Fruit fly (Drosophila melanogaster): ENCODE data around the gene CG34164.

dm6 chr2L:12092719-12093118 lies 36.6 kb downstream of the CG34164 start:
- no peak for TF ChIP-seq OdsH (GFP tag; optimal IDR thresholded peaks at IDR 0.05)
- TF ChIP-seq acj6 (GFP tag; optimal IDR thresholded peaks at IDR 0.05) = no peak
- TF ChIP-seq Met (GFP tag; optimal IDR thresholded peaks at IDR 0.05) = no peak
- TF ChIP-seq CG7368 (GFP tag; optimal IDR thresholded peaks at IDR 0.05) = no peak
- no peak for TF ChIP-seq CG11294 (GFP tag; IDR thresholded peaks at IDR 0.05)
- no peak for TF ChIP-seq Eip93F (GFP tag; optimal IDR thresholded peaks at IDR 0.05)
- TF ChIP-seq CG6854 (GFP tag; optimal IDR thresholded peaks at IDR 0.05) = no peak

Measured in whole organism, prepupa.